Worm (Caenorhabditis elegans): ENCODE results near the gene srlf-32.

srlf-32 gene

ce11 chrIV:11961485-11962255 is 35.8 kb downstream of the srlf-32 start, which contains the start of gene ZK829.7 (continued):
- TF ChIP-seq let-607 (tag; optimal IDR thresholded peaks at IDR 0.05): no peak
- TF ChIP-seq ZK185.1 (tag; optimal IDR thresholded peaks at IDR 0.05; ENCODE audit: poor library complexity, severe bottlenecking): peak; percentile 44

DNA sequence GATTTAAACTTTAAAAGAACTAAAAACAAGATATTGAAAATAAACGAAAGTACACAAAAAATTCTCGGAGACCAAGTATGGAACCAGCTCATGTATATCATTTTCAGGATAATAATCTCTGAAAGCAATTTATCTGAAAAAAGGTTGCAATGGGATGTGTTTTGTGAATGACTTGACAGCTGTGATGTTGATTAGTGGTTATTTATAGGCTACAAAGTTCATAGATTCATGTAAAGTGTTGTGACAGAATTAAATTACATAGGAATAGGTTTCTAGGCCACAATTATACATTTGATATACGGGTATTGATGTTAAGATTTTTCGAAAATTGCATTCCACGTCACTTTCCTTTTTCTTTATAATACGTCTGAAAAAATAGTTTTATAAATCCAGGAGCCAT is 39.5 kb downstream of the srlf-32 start, which contains the start of gene srj-1:
srj-1 (minus strand) TSS at position 101 of the 400 bp plus-strand sequence.
- TF ChIP-seq atf-7 (tag; optimal IDR thresholded peaks at IDR 0.05): no peak
- TF ChIP-seq ceh-100 (GFP tag; IDR thresholded peaks at IDR 0.05): no peak
- no peak for TF ChIP-seq let-526 (GFP tag; IDR thresholded peaks at IDR 0.05)
- no peak for TF ChIP-seq cebp-1 (GFP tag; IDR thresholded peaks at IDR 0.05)
- TF ChIP-seq cebp-1 (tag; optimal IDR thresholded peaks at IDR 0.05): no peak
- no peak for TF ChIP-seq F57C9.4 (tag; optimal IDR thresholded peaks at IDR 0.05)
- no peak for TF ChIP-seq nhr-90 (tag; optimal IDR thresholded peaks at IDR 0.05)
- TF ChIP-seq T26A5.8 (tag; optimal IDR thresholded peaks at IDR 0.05): no peak
- no peak for TF ChIP-seq ztf-22 (GFP tag; optimal IDR thresholded peaks at IDR 0.05)
- no peak for TF ChIP-seq Y53F4B.3 (GFP tag; IDR thresholded peaks at IDR 0.05)
- no peak for TF ChIP-seq unc-62 (GFP tag; optimal IDR thresholded peaks at IDR 0.05)
- TF ChIP-seq hmg-20 (GFP tag; IDR thresholded peaks at IDR 0.05): no peak
- no peak for TF ChIP-seq rcor-1 (GFP tag; IDR thresholded peaks at IDR 0.05)
- TF ChIP-seq Y56A3A.18 (GFP tag; IDR thresholded peaks at IDR 0.05): no peak
- TF ChIP-seq nhr-27 (tag; optimal IDR thresholded peaks at IDR 0.05): no peak
- TF ChIP-seq rpc-1 (optimal IDR thresholded peaks at IDR 0.05): no peak
- no peak for TF ChIP-seq rpc-1 (tag; optimal IDR thresholded peaks at IDR 0.05)
- TF ChIP-seq ceh-58 (GFP tag; IDR thresholded peaks at IDR 0.05): no peak
- TF ChIP-seq egl-44 (GFP tag; IDR thresholded peaks at IDR 0.05): no peak
- TF ChIP-seq him-1 (tag; optimal IDR thresholded peaks at IDR 0.05): no peak
- TF ChIP-seq ekl-4 (GFP tag; IDR thresholded peaks at IDR 0.05): no peak

DNA sequence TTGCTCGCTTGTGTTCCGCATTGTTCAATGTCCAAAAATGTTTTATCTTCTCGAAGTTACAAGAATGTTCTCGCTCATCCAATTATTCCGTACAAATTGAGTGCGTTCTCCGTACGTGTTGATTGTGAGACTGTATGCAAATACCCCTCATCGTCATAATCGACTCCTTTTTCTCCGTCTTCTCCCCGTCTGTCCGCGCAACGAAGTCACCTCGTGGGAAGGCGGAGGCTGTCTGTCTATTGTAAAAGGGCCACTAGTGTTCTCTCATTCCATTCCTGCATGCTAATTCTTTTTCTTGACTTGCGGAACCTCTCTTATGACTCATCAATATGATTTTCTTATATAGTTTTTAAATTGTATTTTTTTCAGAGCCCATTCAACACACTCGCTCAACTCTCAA is 44.3 kb downstream of the srlf-32 start, which contains the start of gene ZK829.9:
ZK829.9 (plus strand) TSS at position 364 of the 400 bp plus-strand sequence.
- peak; percentile 96 for TF ChIP-seq aptf-2 (GFP tag; conservative IDR thresholded peaks at IDR 0.05)
- no peak for TF ChIP-seq ceh-58 (GFP tag; IDR thresholded peaks at IDR 0.05)
- TF ChIP-seq cebp-2 (GFP tag; IDR thresholded peaks at IDR 0.05): 0 out of 2 replicates have a peak, but pooled peaks have one; percentile 34
- 0 out of 2 replicates have a peak, but pooled peaks have one; percentile 31 for TF ChIP-seq hsf-1 (GFP tag; IDR thresholded peaks at IDR 0.05)
- TF ChIP-seq somi-1 (GFP tag; optimal IDR thresholded peaks at IDR 0.05): no peak

Data from whole organism, young adult.